Fruit fly (Drosophila melanogaster) whole organism, embryonic: Measurements from ENCODE around the gene CG17118.

Experiments
- BEAF-32 ChIP-seq: fragments of 200-800 bp; sonication (Bioruptor generic); optimal IDR thresholded peaks from 3 replicates; lab custom pipeline; 2017; ENCODE audit warnings: missing biosample characterization, missing genetic modification characterization, mild to moderate bottlenecking, moderate library complexity, missing genetic modification reagents
- CG11695 ChIP-seq: fragments of 200-800 bp; sonication (Bioruptor generic); IDR thresholded peaks from 3 replicates; pipeline ENCODE4 v1.3.6; 2022; ENCODE audit warnings: missing biosample characterization, missing genetic modification characterization
- CG12299 ChIP-seq: fragments of 200-800 bp; sonication (Bioruptor generic); optimal IDR thresholded peaks from 2 replicates; lab custom pipeline; 2018; ENCODE audit warnings: missing biosample characterization, mild to moderate bottlenecking, missing genetic modification characterization
- CG14860 ChIP-seq: fragments of 200-800 bp; sonication (Bioruptor generic); IDR thresholded peaks from 3 replicates; pipeline ENCODE4 v1.3.6; 2022; ENCODE audit warnings: missing biosample characterization, missing genetic modification characterization; ENCODE audit not compliant: partially characterized antibody
- CG15479 ChIP-seq: fragments of 200-800 bp; sonication (Bioruptor generic); optimal IDR thresholded peaks from 3 replicates; lab custom pipeline; 2019; ENCODE audit warnings: missing biosample characterization, mild to moderate bottlenecking, missing genetic modification characterization, moderate library complexity
- CG15514 ChIP-seq: fragments of 200-800 bp; sonication (Bioruptor generic); optimal IDR thresholded peaks from 3 replicates; lab custom pipeline; 2017; ENCODE audit warnings: missing biosample characterization, missing genetic modification characterization, mild to moderate bottlenecking, moderate library complexity, missing genetic modification reagents
- CG16813 ChIP-seq: fragments of 200-800 bp; sonication (Bioruptor generic); IDR thresholded peaks from 3 replicates; pipeline ENCODE4 v1.3.6; 2022; ENCODE audit warnings: missing biosample characterization, missing genetic modification characterization; ENCODE audit not compliant: partially characterized antibody
- CG17829 ChIP-seq: fragments of 200-800 bp; optimal IDR thresholded peaks from 2 replicates; lab custom pipeline; 2019; ENCODE audit warnings: missing biosample characterization, mild to moderate bottlenecking, missing genetic modification characterization, moderate library complexity
- CG2116 ChIP-seq: fragments of 200-800 bp; sonication (Bioruptor generic); optimal IDR thresholded peaks from 3 replicates; lab custom pipeline; 2018; ENCODE audit warnings: missing biosample characterization, mild to moderate bottlenecking, missing genetic modification characterization
- CG2199 ChIP-seq: fragments of 200-800 bp; sonication (Bioruptor generic); IDR thresholded peaks from 3 replicates; pipeline ENCODE4 v1.3.6; 2022; ENCODE audit warnings: missing biosample characterization, missing genetic modification characterization
- CG31365 ChIP-seq: fragments of 200-800 bp; sonication (Bioruptor generic); optimal IDR thresholded peaks from 2 replicates; lab custom pipeline; 2018; ENCODE audit warnings: missing biosample characterization, mild to moderate bottlenecking, missing genetic modification characterization
- CG34224 ChIP-seq: fragments of 200-800 bp; sonication (Bioruptor generic); IDR thresholded peaks from 3 replicates; pipeline ENCODE4 v1.3.6; 2022; ENCODE audit warnings: missing biosample characterization, missing genetic modification characterization; ENCODE audit not compliant: partially characterized antibody
- CG4617 ChIP-seq: fragments of 200-800 bp; sonication (Bioruptor generic); optimal IDR thresholded peaks from 3 replicates; lab custom pipeline; 2016; ENCODE audit warnings: missing biosample characterization, missing genetic modification characterization, borderline replicate concordance
- CG6791 ChIP-seq: fragments of 200-800 bp; sonication (Bioruptor generic); IDR thresholded peaks from 3 replicates; pipeline ENCODE4 v1.3.6; 2022; ENCODE audit warnings: missing biosample characterization, missing genetic modification characterization; ENCODE audit not compliant: partially characterized antibody
- CG6813 ChIP-seq: fragments of 200-800 bp; sonication (Bioruptor generic); optimal IDR thresholded peaks from 2 replicates; lab custom pipeline; 2017; ENCODE audit warnings: missing biosample characterization, missing genetic modification characterization, mild to moderate bottlenecking, moderate library complexity, missing genetic modification reagents
- CG7786 ChIP-seq: fragments of 200-800 bp; sonication (Bioruptor generic); optimal IDR thresholded peaks from 2 replicates; lab custom pipeline; 2016; ENCODE audit warnings: missing biosample characterization, missing genetic modification characterization
- CG7963 ChIP-seq: fragments of 200-800 bp; sonication (Bioruptor generic); IDR thresholded peaks from 3 replicates; pipeline ENCODE4 v1.3.6; 2022; ENCODE audit warnings: missing biosample characterization, missing genetic modification characterization; ENCODE audit not compliant: partially characterized antibody
- CG8089 ChIP-seq: fragments of 200-800 bp; sonication (Bioruptor generic); optimal IDR thresholded peaks from 3 replicates; lab custom pipeline; 2016; ENCODE audit warnings: missing biosample characterization, missing genetic modification characterization
- CG9797 ChIP-seq: fragments of 200-800 bp; sonication (Bioruptor generic); optimal IDR thresholded peaks from 3 replicates; lab custom pipeline; 2018; ENCODE audit warnings: missing biosample characterization, mild to moderate bottlenecking, missing genetic modification characterization
- CoRest ChIP-seq: fragments of 200-800 bp; sonication (Bioruptor generic); optimal IDR thresholded peaks from 3 replicates; lab custom pipeline; 2018; ENCODE audit warnings: missing biosample characterization, mild to moderate bottlenecking, missing genetic modification characterization, moderate library complexity
- Dp ChIP-seq: fragments of 200-800 bp; sonication (Bioruptor generic); optimal IDR thresholded peaks from 2 replicates; lab custom pipeline; 2018; ENCODE audit warnings: missing biosample characterization, mild to moderate bottlenecking, missing genetic modification characterization, moderate library complexity
- Dref ChIP-seq: fragments of 200-800 bp; sonication (Bioruptor generic); IDR thresholded peaks from 2 replicates; pipeline ENCODE4 v1.3.6; 2022; ENCODE audit warnings: missing biosample characterization, missing genetic modification characterization
- Elba2 ChIP-seq: fragments of 200-800 bp; sonication (Bioruptor generic); optimal IDR thresholded peaks from 3 replicates; lab custom pipeline; 2016; ENCODE audit warnings: missing biosample characterization, missing genetic modification characterization
- Hmx ChIP-seq: fragments of 200-800 bp; sonication (Bioruptor generic); optimal IDR thresholded peaks from 2 replicates; lab custom pipeline; 2016; ENCODE audit warnings: missing biosample characterization, missing genetic modification characterization
- MBD-R2 ChIP-seq: fragments of 200-800 bp; sonication (Bioruptor generic); IDR thresholded peaks from 2 replicates; pipeline ENCODE4 v1.3.6; 2022; ENCODE audit warnings: missing biosample characterization, missing genetic modification characterization
- Med ChIP-seq: fragments of 200-800 bp; sonication (Bioruptor generic); peaks from one replicate; lab custom pipeline; 2016; ENCODE audit warnings: missing biosample characterization, missing genetic modification characterization, mild to moderate bottlenecking, inconsistent platforms, moderate library complexity
- Mes4 ChIP-seq: fragments of 200-800 bp; sonication (Bioruptor generic); optimal IDR thresholded peaks from 2 replicates; lab custom pipeline; 2016; ENCODE audit warnings: missing biosample characterization, missing genetic modification characterization
- Scr ChIP-seq: fragments of 200-800 bp; sonication (Bioruptor generic); IDR thresholded peaks from 2 replicates; pipeline ENCODE4 v1.3.6; 2022; ENCODE audit warnings: missing biosample characterization, missing genetic modification characterization; ENCODE audit not compliant: partially characterized antibody
- Spps ChIP-seq: fragments of 200-800 bp; sonication (Bioruptor generic); optimal IDR thresholded peaks from 2 replicates; lab custom pipeline; 2018; ENCODE audit warnings: missing biosample characterization, mild to moderate bottlenecking, missing genetic modification characterization
- YL-1 ChIP-seq: fragments of 200-800 bp; sonication (Bioruptor generic); optimal IDR thresholded peaks from 3 replicates; lab custom pipeline; 2017; ENCODE audit warnings: missing biosample characterization, mild to moderate bottlenecking, missing genetic modification characterization
- amos ChIP-seq: fragments of 200-800 bp; sonication (Bioruptor generic); IDR thresholded peaks from 2 replicates; pipeline ENCODE4 v1.3.6; 2022; ENCODE audit warnings: missing biosample characterization, missing genetic modification characterization; ENCODE audit not compliant: partially characterized antibody
- bbx ChIP-seq: fragments of 200-800 bp; sonication (Bioruptor generic); IDR thresholded peaks from 2 replicates; pipeline ENCODE4 v1.3.6; 2022; ENCODE audit warnings: missing biosample characterization, missing genetic modification characterization; ENCODE audit not compliant: partially characterized antibody
- croc ChIP-seq: fragments of 200-800 bp; sonication (Bioruptor generic); conservative IDR thresholded peaks from 3 replicates; pipeline ENCODE4 v1.3.6; 2022; ENCODE audit warnings: missing biosample characterization, missing genetic modification characterization
- crol ChIP-seq: fragments of 200-800 bp; sonication (Bioruptor generic); IDR thresholded peaks from 2 replicates; pipeline ENCODE4 v1.3.6; 2022; ENCODE audit warnings: missing biosample characterization, missing genetic modification characterization
- fd3F ChIP-seq: fragments of 200-800 bp; sonication (Bioruptor generic); optimal IDR thresholded peaks from 2 replicates; lab custom pipeline; 2018; ENCODE audit warnings: missing biosample characterization, mild to moderate bottlenecking, missing genetic modification characterization, moderate library complexity
- gcm2 ChIP-seq: fragments of 200-800 bp; sonication (Bioruptor generic); optimal IDR thresholded peaks from 2 replicates; lab custom pipeline; 2016; ENCODE audit warnings: missing biosample characterization, missing genetic modification characterization
- grn ChIP-seq: fragments of 200-800 bp; sonication (Bioruptor generic); optimal IDR thresholded peaks from 3 replicates; lab custom pipeline; 2017; ENCODE audit warnings: missing biosample characterization, missing genetic modification characterization
- gt ChIP-seq: fragments of 200-800 bp; sonication (Bioruptor generic); IDR thresholded peaks from 2 replicates; pipeline ENCODE4 v1.3.6; 2022; ENCODE audit warnings: missing biosample characterization, missing genetic modification characterization
- inv ChIP-seq: fragments of 200-800 bp; sonication (Bioruptor generic); IDR thresholded peaks from 2 replicates; pipeline ENCODE4 v1.3.6; 2022; ENCODE audit warnings: missing biosample characterization, missing genetic modification characterization; ENCODE audit not compliant: partially characterized antibody
- knrl ChIP-seq: fragments of 200-800 bp; sonication (Bioruptor generic); IDR thresholded peaks from 3 replicates; pipeline ENCODE4 v1.3.6; 2022; ENCODE audit warnings: missing biosample characterization, missing genetic modification characterization; ENCODE audit not compliant: partially characterized antibody
- mirr ChIP-seq: fragments of 200-800 bp; sonication (Bioruptor generic); optimal IDR thresholded peaks from 3 replicates; lab custom pipeline; 2018; ENCODE audit warnings: missing biosample characterization, mild to moderate bottlenecking, missing genetic modification characterization
- onecut ChIP-seq: fragments of 200-800 bp; sonication (Bioruptor generic); IDR thresholded peaks from 2 replicates; pipeline ENCODE4 v1.3.6; 2022; ENCODE audit warnings: missing biosample characterization, missing genetic modification characterization
- pzg ChIP-seq: fragments of 200-800 bp; sonication (Bioruptor generic); optimal IDR thresholded peaks from 3 replicates; lab custom pipeline; 2018; ENCODE audit warnings: missing biosample characterization, mild to moderate bottlenecking, missing genetic modification characterization, moderate library complexity
- scrt ChIP-seq: fragments of 200-800 bp; sonication (Bioruptor generic); optimal IDR thresholded peaks from 2 replicates; lab custom pipeline; 2018; ENCODE audit warnings: missing biosample characterization, mild to moderate bottlenecking, missing genetic modification characterization, moderate library complexity
- stwl ChIP-seq: fragments of 200-800 bp; sonication (Bioruptor generic); optimal IDR thresholded peaks from 3 replicates; lab custom pipeline; 2018; ENCODE audit warnings: missing biosample characterization, mild to moderate bottlenecking, missing genetic modification characterization, moderate library complexity
- tgo ChIP-seq: fragments of 200-800 bp; sonication (Bioruptor generic); IDR thresholded peaks from 3 replicates; pipeline ENCODE4 v1.3.6; 2022; ENCODE audit warnings: missing biosample characterization, missing genetic modification characterization
- unc-4 ChIP-seq: fragments of 200-800 bp; sonication (Bioruptor generic); IDR thresholded peaks from 2 replicates; pipeline ENCODE4 v1.3.6; 2022; ENCODE audit warnings: missing biosample characterization, missing genetic modification characterization; ENCODE audit not compliant: partially characterized antibody
- vnd ChIP-seq: fragments of 200-800 bp; sonication (Bioruptor generic); IDR thresholded peaks from 3 replicates; pipeline ENCODE4 v1.3.6; 2022; ENCODE audit warnings: missing biosample characterization, missing genetic modification characterization; ENCODE audit not compliant: partially characterized antibody

The CG17118 gene

dm6 chr2L:10769708-10770107 lies 39.7 kb downstream of the CG17118 start, which contains the start of gene CG6724 (continued):
- TF ChIP-seq stwl (tag; lab: Kevin White, UChicago): peak; percentile 87
- no peak for TF ChIP-seq gcm2 (GFP tag; lab: Kevin White, UChicago)
- TF ChIP-seq CG4617 (GFP tag; lab: Kevin White, UChicago): peak; percentile 69
- TF ChIP-seq CG11695 (GFP tag; lab: Robert Waterston, UW): no peak
- TF ChIP-seq CG17829 (tag; lab: Kevin White, UChicago): peak; percentile 25
- TF ChIP-seq scrt: peak; percentile 56
- TF ChIP-seq CG12299 (tag; lab: Kevin White, UChicago): no peak
- TF ChIP-seq tgo (GFP tag; lab: Robert Waterston, UW): no peak
- no peak for TF ChIP-seq CG15479 (GFP tag; lab: Kevin White, UChicago)
- no peak for TF ChIP-seq Elba2 (GFP tag; lab: Kevin White, UChicago)
- TF ChIP-seq CoRest (tag; lab: Kevin White, UChicago): peak; percentile 4
- TF ChIP-seq CG2199 (GFP tag; lab: Robert Waterston, UW): no peak
- peak; percentile 51; the same call in 1 of the 2 replicates for TF ChIP-seq crol
- TF ChIP-seq Scr (GFP tag; lab: Robert Waterston, UW): peak; percentile 68
- TF ChIP-seq BEAF-32: peak; percentile 65
- TF ChIP-seq mirr (GFP tag; lab: Kevin White, UChicago): no peak
- TF ChIP-seq YL-1 (GFP tag; lab: Kevin White, UChicago): peak; percentile 54
- peak; percentile 61 for TF ChIP-seq unc-4
- peak; percentile 76 for TF ChIP-seq CG6791 (GFP tag; lab: Robert Waterston, UW)
- no peak for TF ChIP-seq Spps (tag; lab: Kevin White, UChicago)
- peak; percentile 26 for TF ChIP-seq grn (GFP tag; lab: Kevin White, UChicago)
- TF ChIP-seq bbx: peak; percentile 88
- peak; percentile 40; the same call in 1 of the 3 replicates for TF ChIP-seq CG34224 (GFP tag; lab: Robert Waterston, UW)
- TF ChIP-seq Dref (GFP tag; lab: Robert Waterston, UW): peak; percentile 95
- no peak for TF ChIP-seq onecut (GFP tag; lab: Robert Waterston, UW)
- peak; percentile 77 for TF ChIP-seq pzg (GFP tag; lab: Kevin White, UChicago)
- peak; percentile 73 for TF ChIP-seq Med (GFP tag; lab: Kevin White, UChicago)
- no peak for TF ChIP-seq fd3F (GFP tag; lab: Kevin White, UChicago)
- TF ChIP-seq CG6813 (GFP tag; lab: Kevin White, UChicago): no peak
- TF ChIP-seq CG8089 (GFP tag; lab: Kevin White, UChicago): no peak
- TF ChIP-seq CG9797 (GFP tag; lab: Kevin White, UChicago): peak; percentile 65
- TF ChIP-seq CG7963 (GFP tag; lab: Robert Waterston, UW): peak; percentile 61; the same call in 2 of the 3 replicates
- peak; percentile 55; the same call in 2 of the 3 replicates for TF ChIP-seq knrl (GFP tag; lab: Robert Waterston, UW)
- TF ChIP-seq CG16813: peak; percentile 63
- TF ChIP-seq amos (GFP tag; lab: Robert Waterston, UW): peak; percentile 71
- TF ChIP-seq inv (GFP tag; lab: Robert Waterston, UW): peak; percentile 50
- TF ChIP-seq CG14860 (GFP tag; lab: Robert Waterston, UW): peak; percentile 45
- TF ChIP-seq gt: no peak
- no peak for TF ChIP-seq croc (GFP tag; lab: Robert Waterston, UW)
- TF ChIP-seq CG2116 (GFP tag; lab: Kevin White, UChicago): peak; percentile 92
- peak; percentile 32 for TF ChIP-seq CG15514
- peak; percentile 88 for TF ChIP-seq Dp
- no peak for TF ChIP-seq Hmx
- no peak for TF ChIP-seq CG7786
- no peak for TF ChIP-seq CG31365 (tag; lab: Kevin White, UChicago)
- no peak for TF ChIP-seq Mes4
- peak; percentile 69; the same call in 1 of the 2 replicates for TF ChIP-seq MBD-R2 (GFP tag; lab: Robert Waterston, UW)
- TF ChIP-seq vnd (GFP tag; lab: Robert Waterston, UW): peak; percentile 46; the same call in 2 of the 3 replicates
